Worm (Caenorhabditis elegans) whole organism, midembryonic: ENCODE results near the gene Y39A1C.1.

Experiments used
- flt-1 ChIP-seq: fragments of 200-800 bp; sonication (Bioruptor generic); IDR thresholded peaks from 2 replicates; pipeline ENCODE4 v1.3.6; 2022; ENCODE audit warnings: missing genetic modification characterization, missing compliant biosample characterization
- med-1 ChIP-seq: sonication (generic microtip); optimal IDR thresholded peaks from 2 replicates; lab custom pipeline; 2017; ENCODE audit warnings: missing genetic modification characterization, mild to moderate bottlenecking, missing compliant biosample characterization, antibody characterized with exemption, missing genetic modification reagents; ENCODE audit not compliant: insufficient read depth
- ztf-29 ChIP-seq: fragments of 200-800 bp; sonication (Bioruptor generic); IDR thresholded peaks from 2 replicates; pipeline ENCODE4 v1.3.6; 2022; ENCODE audit warnings: missing genetic modification reagents, missing genetic modification characterization, missing compliant biosample characterization

- TF ChIP-seq med-1 (GFP tag; lab: Kevin White, UChicago) (peak; percentile 51), flt-1 (GFP tag; lab: Robert Waterston, UW) (peak; percentile 89), ztf-29 (GFP tag; lab: Robert Waterston, UW) (0 out of 2 replicates have a peak, but pooled peaks have one; percentile 54)
These were observed 6.4 kb upstream of the Y39A1C.1 start, which contains the start of the genes fbxb-85 and hex-3 for ce11 chrIII:10848858-10849257.
